Worm (Caenorhabditis elegans) whole organism, L1 larva: Measurements from ENCODE around the gene C08A9.3.

Experiments
- alr-1 ChIP-seq: fragments of 200-800 bp; sonication (Bioruptor generic); optimal IDR thresholded peaks from 2 replicates; lab custom pipeline; 2018; ENCODE audit warnings: borderline replicate concordance, mild to moderate bottlenecking, missing genetic modification characterization, missing compliant biosample characterization
- blmp-1 ChIP-seq: fragments of 150-350 bp; optimal IDR thresholded peaks from 2 replicates; lab custom pipeline; 2014; ENCODE audit warnings: missing biosample characterization, missing genetic modification characterization
- ceh-63 ChIP-seq: fragments of 200-800 bp; sonication (Bioruptor generic); optimal IDR thresholded peaks from 2 replicates; lab custom pipeline; 2018; ENCODE audit warnings: mild to moderate bottlenecking, missing genetic modification characterization, missing compliant biosample characterization
- ces-1 ChIP-seq: fragments of 150-350 bp; optimal IDR thresholded peaks from 2 replicates; lab custom pipeline; 2014; ENCODE audit warnings: missing biosample characterization, missing genetic modification reagents, missing genetic modification characterization
- dpl-1 ChIP-seq, 3 experiments: fragments of 150-350 bp in 2 of 3; sonication (generic microtip) in 1 of 3; optimal IDR thresholded peaks; 2 replicates each; lab custom pipeline; 2014 to 2017; ENCODE audit warnings: missing biosample characterization in 3 of 3, missing genetic modification characterization in 3 of 3, missing genetic modification reagents in 3 of 3
- dsc-1 ChIP-seq: sonication (generic microtip); optimal IDR thresholded peaks from 2 replicates; lab custom pipeline; 2016; ENCODE audit warnings: mild to moderate bottlenecking, missing genetic modification characterization, missing compliant biosample characterization
- efl-1 ChIP-seq, 4 experiments: fragments of 150-350 bp; optimal IDR thresholded peaks in 3 of 4; peaks in 1 of 4; 1 replicate in 1 of 4; 2 replicates in 3 of 4; lab custom pipeline; 2014; ENCODE audit warnings: missing biosample characterization in 2 of 4, missing genetic modification characterization in 2 of 4, missing genetic modification reagents in 2 of 4
- efl-3 ChIP-seq: fragments of 200-800 bp; sonication (Bioruptor generic); optimal IDR thresholded peaks from 2 replicates; lab custom pipeline; 2018; ENCODE audit warnings: mild to moderate bottlenecking, missing genetic modification characterization, missing compliant biosample characterization
- egl-13 ChIP-seq: sonication (generic microtip); optimal IDR thresholded peaks from 2 replicates; lab custom pipeline; 2016; ENCODE audit warnings: missing genotype, missing genetic modification reagents, missing genetic modification characterization, missing compliant biosample characterization
- elt-2 ChIP-seq: sonication (generic microtip); optimal IDR thresholded peaks from 2 replicates; lab custom pipeline; 2016; ENCODE audit warnings: missing genetic modification characterization, mild to moderate bottlenecking, inconsistent platforms, missing compliant biosample characterization, missing genetic modification reagents
- elt-3 ChIP-seq, 6 experiments: fragments of 150-350 bp in 1 of 6; sonication (generic microtip); optimal IDR thresholded peaks; 2 replicates each; lab custom pipeline; 2017 to 2018; ENCODE audit warnings: missing biosample characterization in 6 of 6, missing genetic modification characterization in 6 of 6, inconsistent platforms in 1 of 6
- ets-5 ChIP-seq: fragments of 200-800 bp; sonication (Bioruptor generic); IDR thresholded peaks from 2 replicates; pipeline ENCODE4 v1.3.6; 2022; ENCODE audit warnings: missing genetic modification characterization, missing compliant biosample characterization
- fkh-10 ChIP-seq: sonication (generic microtip); optimal IDR thresholded peaks from 2 replicates; lab custom pipeline; 2017; ENCODE audit warnings: missing biosample characterization, missing genetic modification reagents, missing genetic modification characterization
- fkh-8 ChIP-seq: sonication (generic microtip); optimal IDR thresholded peaks from 2 replicates; lab custom pipeline; 2016; ENCODE audit warnings: mild to moderate bottlenecking, missing genetic modification characterization, missing compliant biosample characterization
- fos-1 ChIP-seq: fragments of 150-350 bp; optimal IDR thresholded peaks from 2 replicates; lab custom pipeline; 2014; ENCODE audit warnings: missing biosample characterization, missing genetic modification characterization
- hlh-17 ChIP-seq: fragments of 200-800 bp; sonication (Bioruptor generic); optimal IDR thresholded peaks from 2 replicates; lab custom pipeline; 2018; ENCODE audit warnings: missing genetic modification characterization, mild to moderate bottlenecking, missing compliant biosample characterization, moderate library complexity, borderline replicate concordance
- irx-1 ChIP-seq: sonication (generic microtip); optimal IDR thresholded peaks from 2 replicates; lab custom pipeline; 2016; ENCODE audit warnings: missing genetic modification characterization, missing compliant biosample characterization
- jun-1 ChIP-seq: fragments of 150-350 bp; optimal IDR thresholded peaks from 2 replicates; lab custom pipeline; 2014; ENCODE audit warnings: missing biosample characterization, missing genetic modification reagents, missing genetic modification characterization
- lin-13 ChIP-seq: fragments of 150-350 bp; optimal IDR thresholded peaks from 2 replicates; lab custom pipeline; 2014; ENCODE audit warnings: missing biosample characterization, missing genetic modification reagents, missing genetic modification characterization
- lin-15B ChIP-seq: fragments of 150-350 bp; sonication (generic microtip); optimal IDR thresholded peaks from 3 replicates; lab custom pipeline; 2014; ENCODE audit warnings: missing biosample characterization, missing genetic modification characterization
- lir-3 ChIP-seq: sonication (generic microtip); optimal IDR thresholded peaks from 2 replicates; lab custom pipeline; 2016; ENCODE audit warnings: mild to moderate bottlenecking, missing genetic modification characterization, moderate library complexity, missing compliant biosample characterization; ENCODE audit not compliant: poor library complexity
- lsy-2 ChIP-seq, 2 experiments: fragments of 150-350 bp; optimal IDR thresholded peaks; 2 replicates each; lab custom pipeline; 2014; ENCODE audit warnings: missing biosample characterization in 2 of 2, missing genetic modification characterization in 2 of 2
- mab-9 ChIP-seq: fragments of 200-800 bp; sonication (Bioruptor generic); IDR thresholded peaks from 2 replicates; pipeline ENCODE4 v1.3.6; 2022; ENCODE audit warnings: missing genetic modification reagents, missing genetic modification characterization, missing compliant biosample characterization
- mdl-1 ChIP-seq, 2 experiments: fragments of 150-350 bp; optimal IDR thresholded peaks; 2 replicates each; lab custom pipeline; 2014 to 2017; ENCODE audit warnings: missing biosample characterization in 2 of 2, missing genetic modification characterization in 2 of 2, inconsistent platforms in 1 of 2
- mef-2 ChIP-seq: fragments of 150-350 bp; optimal IDR thresholded peaks from 2 replicates; lab custom pipeline; 2014; ENCODE audit warnings: missing biosample characterization, missing genetic modification characterization
- mep-1 ChIP-seq: fragments of 150-350 bp; optimal IDR thresholded peaks from 2 replicates; lab custom pipeline; 2014; ENCODE audit warnings: missing biosample characterization, missing genetic modification characterization
- nhr-11 ChIP-seq: fragments of 150-350 bp; optimal IDR thresholded peaks from 2 replicates; lab custom pipeline; 2014; ENCODE audit warnings: missing biosample characterization, missing genetic modification characterization
- nhr-12 ChIP-seq: sonication (generic microtip); optimal IDR thresholded peaks from 2 replicates; lab custom pipeline; 2017; ENCODE audit warnings: missing biosample characterization, missing genetic modification characterization
- nhr-19 ChIP-seq: fragments of 200-800 bp; sonication (Bioruptor generic); conservative IDR thresholded peaks from 2 replicates; pipeline ENCODE4 v1.3.6; 2022; ENCODE audit warnings: missing genetic modification characterization, missing compliant biosample characterization
- nhr-20 ChIP-seq: sonication (generic microtip); optimal IDR thresholded peaks from 2 replicates; lab custom pipeline; 2016; ENCODE audit warnings: mild to moderate bottlenecking, missing genetic modification characterization, missing compliant biosample characterization
- nhr-237 ChIP-seq: fragments of 150-350 bp; optimal IDR thresholded peaks from 2 replicates; lab custom pipeline; 2014; ENCODE audit warnings: missing biosample characterization, missing genetic modification characterization
- nhr-28 ChIP-seq: fragments of 150-350 bp; optimal IDR thresholded peaks from 2 replicates; lab custom pipeline; 2014; ENCODE audit warnings: missing biosample characterization, missing genetic modification characterization
- nhr-71 ChIP-seq: sonication (generic microtip); optimal IDR thresholded peaks from 2 replicates; lab custom pipeline; 2016; ENCODE audit warnings: mild to moderate bottlenecking, missing genetic modification characterization, moderate library complexity, missing compliant biosample characterization
- nhr-76 ChIP-seq: sonication (generic microtip); optimal IDR thresholded peaks from 2 replicates; lab custom pipeline; 2017; ENCODE audit warnings: missing biosample characterization, missing genetic modification characterization
- nhr-77 ChIP-seq: fragments of 150-350 bp; optimal IDR thresholded peaks from 2 replicates; lab custom pipeline; 2014; ENCODE audit warnings: missing biosample characterization, missing genetic modification characterization
- nhr-85 ChIP-seq: sonication (generic microtip); peaks from one replicate; lab custom pipeline; 2016; ENCODE audit warnings: missing genetic modification characterization, inconsistent platforms, missing compliant biosample characterization
- nhr-90 ChIP-seq: sonication (generic microtip); optimal IDR thresholded peaks from 2 replicates; lab custom pipeline; 2016; ENCODE audit warnings: mild to moderate bottlenecking, missing genetic modification characterization, missing compliant biosample characterization; ENCODE audit not compliant: poor library complexity
- pax-3 ChIP-seq: fragments of 200-800 bp; sonication (Bioruptor generic); optimal IDR thresholded peaks from 2 replicates; lab custom pipeline; 2018; ENCODE audit warnings: mild to moderate bottlenecking, missing genetic modification characterization, moderate library complexity, missing compliant biosample characterization
- pqm-1 ChIP-seq: sonication (generic microtip); optimal IDR thresholded peaks from 3 replicates; lab custom pipeline; 2017; ENCODE audit warnings: missing biosample characterization, missing genetic modification characterization
- skn-1 ChIP-seq: fragments of 150-350 bp; optimal IDR thresholded peaks from 2 replicates; lab custom pipeline; 2014; ENCODE audit warnings: missing biosample characterization, missing genetic modification characterization
- snu-23 ChIP-seq: sonication (generic microtip); optimal IDR thresholded peaks from 2 replicates; lab custom pipeline; 2016; ENCODE audit warnings: missing genetic modification characterization, missing compliant biosample characterization
- sox-4 ChIP-seq: sonication (generic microtip); optimal IDR thresholded peaks from 2 replicates; lab custom pipeline; 2016; ENCODE audit warnings: missing genetic modification characterization, missing compliant biosample characterization
- sptf-1 ChIP-seq: fragments of 150-350 bp; optimal IDR thresholded peaks from 2 replicates; lab custom pipeline; 2014; ENCODE audit warnings: missing biosample characterization, missing genetic modification characterization
- sup-37 ChIP-seq: fragments of 200-800 bp; sonication (Bioruptor generic); optimal IDR thresholded peaks from 2 replicates; lab custom pipeline; 2018; ENCODE audit warnings: mild to moderate bottlenecking, missing genetic modification characterization, missing compliant biosample characterization
- tbx-2 ChIP-seq: sonication (generic microtip); optimal IDR thresholded peaks from 2 replicates; lab custom pipeline; 2016; ENCODE audit warnings: missing genetic modification characterization, missing compliant biosample characterization
- tlp-1 ChIP-seq: fragments of 150-350 bp; optimal IDR thresholded peaks from 2 replicates; lab custom pipeline; 2014; ENCODE audit warnings: missing biosample characterization, missing genetic modification characterization
- unc-130 ChIP-seq: fragments of 150-350 bp; optimal IDR thresholded peaks from 2 replicates; lab custom pipeline; 2017; ENCODE audit warnings: missing biosample characterization, missing genetic modification characterization, inconsistent platforms
- unc-30 ChIP-seq: sonication (generic microtip); optimal IDR thresholded peaks from 2 replicates; lab custom pipeline; 2017; ENCODE audit warnings: missing biosample characterization, missing genetic modification characterization
- unc-62 ChIP-seq: fragments of 150-350 bp; optimal IDR thresholded peaks from 2 replicates; lab custom pipeline; 2014; ENCODE audit warnings: missing biosample characterization, missing genetic modification reagents, missing genetic modification characterization
- unc-98 ChIP-seq: fragments of 200-800 bp; sonication (Bioruptor generic); IDR thresholded peaks from 2 replicates; pipeline ENCODE4 v1.3.6; 2022; ENCODE audit warnings: missing genetic modification characterization, missing compliant biosample characterization
- vab-15 ChIP-seq: sonication (generic microtip); optimal IDR thresholded peaks from 2 replicates; lab custom pipeline; 2017; ENCODE audit warnings: missing genotype, mild to moderate bottlenecking, missing genetic modification characterization, missing compliant biosample characterization
- zag-1 ChIP-seq: fragments of 150-350 bp; optimal IDR thresholded peaks from 2 replicates; lab custom pipeline; 2014; ENCODE audit warnings: missing biosample characterization, missing genetic modification characterization
- zip-4 ChIP-seq: fragments of 200-800 bp; sonication (Bioruptor generic); optimal IDR thresholded peaks from 2 replicates; lab custom pipeline; 2018; ENCODE audit warnings: mild to moderate bottlenecking, missing genetic modification characterization, moderate library complexity, missing compliant biosample characterization
- ztf-4 ChIP-seq: fragments of 150-350 bp; optimal IDR thresholded peaks from 2 replicates; lab custom pipeline; 2014; ENCODE audit warnings: missing biosample characterization, missing genetic modification characterization

C08A9.3 gene

ce11 chrX:17135704-17136103 lies 42.6 kb upstream of the C08A9.3 start:
- no peak for TF ChIP-seq blmp-1
- no peak for TF ChIP-seq zag-1 (tag; lab: Kevin White, UChicago)
- TF ChIP-seq dsc-1 (tag; lab: Kevin White, UChicago): no peak
- TF ChIP-seq mef-2 (tag; lab: Kevin White, UChicago): no peak
- TF ChIP-seq lin-15B (tag; lab: Kevin White, UChicago): no peak
- no peak for TF ChIP-seq mdl-1 (tag; optimal IDR thresholded peaks at IDR 0.05; lab: Kevin White, UChicago)
- no peak for TF ChIP-seq ces-1 (GFP tag; lab: Kevin White, UChicago)
- no peak for TF ChIP-seq vab-15 (tag; lab: Kevin White, UChicago)
- TF ChIP-seq ceh-63 (GFP tag; lab: Kevin White, UChicago): no peak
- peak; percentile 2 for TF ChIP-seq nhr-20 (tag; lab: Kevin White, UChicago)
- TF ChIP-seq alr-1: no peak
- TF ChIP-seq nhr-28: no peak
- no peak for TF ChIP-seq snu-23 (GFP tag; lab: Kevin White, UChicago)
- TF ChIP-seq nhr-76 (tag; lab: Kevin White, UChicago): no peak
- TF ChIP-seq pqm-1: no peak
- TF ChIP-seq elt-3 (tag; optimal IDR thresholded peaks at IDR 0.05; lab: Kevin White, UChicago): no peak
- peak; percentile 4 for TF ChIP-seq lin-13 (GFP tag; lab: Kevin White, UChicago)
- TF ChIP-seq nhr-77 (tag; lab: Kevin White, UChicago): no peak
- no peak for TF ChIP-seq irx-1
- TF ChIP-seq lsy-2 (tag; optimal IDR thresholded peaks at IDR 0.05; lab: Kevin White, UChicago): no peak
- TF ChIP-seq zip-4 (GFP tag; lab: Kevin White, UChicago): no peak
- no peak for TF ChIP-seq fkh-10 (GFP tag; lab: Kevin White, UChicago)
- no peak for TF ChIP-seq fkh-8 (tag; lab: Kevin White, UChicago)
- peak; percentile 70 for TF ChIP-seq elt-2 (tag; lab: Kevin White, UChicago)
- no peak for TF ChIP-seq dpl-1 (GFP tag; optimal IDR thresholded peaks at IDR 0.05; lab: Kevin White, UChicago)
- TF ChIP-seq mab-9: no peak
- TF ChIP-seq unc-62 (GFP tag; lab: Kevin White, UChicago): no peak
- TF ChIP-seq fos-1 (tag; lab: Kevin White, UChicago): no peak
- TF ChIP-seq pax-3 (tag; lab: Kevin White, UChicago): no peak
- TF ChIP-seq lir-3: no peak
- peak; percentile 37 for TF ChIP-seq nhr-90 (tag; lab: Kevin White, UChicago)
- TF ChIP-seq unc-30 (tag; lab: Kevin White, UChicago): no peak
- TF ChIP-seq mep-1 (tag; lab: Kevin White, UChicago): peak; percentile 10
- TF ChIP-seq egl-13 (tag; lab: Kevin White, UChicago): no peak
- TF ChIP-seq nhr-237: no peak
- TF ChIP-seq nhr-19 (GFP tag; lab: Robert Waterston, UW): no peak
- TF ChIP-seq tbx-2 (tag; lab: Kevin White, UChicago): no peak
- TF ChIP-seq sup-37 (GFP tag; lab: Kevin White, UChicago): no peak
- TF ChIP-seq tlp-1: no peak
- TF ChIP-seq nhr-71 (tag; lab: Kevin White, UChicago): peak; percentile 22
- no peak for TF ChIP-seq efl-1 (optimal IDR thresholded peaks at IDR 0.05; lab: Kevin White, UChicago)
- TF ChIP-seq efl-1 (GFP tag; optimal IDR thresholded peaks at IDR 0.05 in 1 of 2; lab: Kevin White, UChicago): no peak
- no peak for TF ChIP-seq jun-1 (tag; lab: Kevin White, UChicago)
- no peak for TF ChIP-seq nhr-11
- TF ChIP-seq nhr-12 (tag; lab: Kevin White, UChicago): no peak
- TF ChIP-seq skn-1 (tag; lab: Kevin White, UChicago): peak; percentile 28
- no peak for TF ChIP-seq efl-3
- TF ChIP-seq sptf-1 (tag; lab: Kevin White, UChicago): no peak
- no peak for TF ChIP-seq unc-130
- no peak for TF ChIP-seq sox-4 (tag; lab: Kevin White, UChicago)
- peak; percentile 54 for TF ChIP-seq nhr-85 (tag; lab: Kevin White, UChicago)
- no peak for TF ChIP-seq ztf-4
- no peak for TF ChIP-seq ets-5 (GFP tag; lab: Robert Waterston, UW)
- no peak for TF ChIP-seq hlh-17 (GFP tag; lab: Kevin White, UChicago)
- TF ChIP-seq unc-98 (GFP tag; lab: Robert Waterston, UW): no peak
